Worm (Caenorhabditis elegans) whole organism, mixed stage, embryonic: Measurements from ENCODE around the gene Y57G11C.1130.

Source experiments
- M03D4.4 ChIP-seq: sonication (generic microtip); optimal IDR thresholded peaks from 2 replicates; lab custom pipeline; 2017; ENCODE audit warnings: mild to moderate bottlenecking, missing genetic modification characterization, missing compliant biosample characterization
- bed-3 ChIP-seq: fragments of 200-800 bp; sonication (Bioruptor generic); optimal IDR thresholded peaks from 3 replicates; lab custom pipeline; 2018; ENCODE audit warnings: mild to moderate bottlenecking, missing genetic modification characterization, moderate library complexity, missing compliant biosample characterization
- blmp-1 ChIP-seq: fragments of 150-350 bp; optimal IDR thresholded peaks from 2 replicates; lab custom pipeline; 2014; ENCODE audit warnings: missing biosample characterization, missing genetic modification characterization
- ceh-39 ChIP-seq: fragments of 150-350 bp; optimal IDR thresholded peaks from 2 replicates; lab custom pipeline; 2014; ENCODE audit warnings: missing biosample characterization, missing genetic modification characterization
- ceh-43 ChIP-seq: fragments of 200-800 bp; sonication (Bioruptor generic); optimal IDR thresholded peaks from 2 replicates; lab custom pipeline; 2018; ENCODE audit warnings: mild to moderate bottlenecking, missing genetic modification characterization, moderate library complexity, missing compliant biosample characterization
- ceh-83 ChIP-seq: fragments of 200-800 bp; sonication (Bioruptor generic); optimal IDR thresholded peaks from 2 replicates; lab custom pipeline; 2018; ENCODE audit warnings: mild to moderate bottlenecking, missing genetic modification characterization, missing compliant biosample characterization
- ces-1 ChIP-seq: fragments of 150-350 bp; optimal IDR thresholded peaks from 2 replicates; lab custom pipeline; 2014; ENCODE audit warnings: missing biosample characterization, missing genetic modification reagents, missing genetic modification characterization
- drap-1 ChIP-seq: fragments of 200-800 bp; sonication (Bioruptor generic); optimal IDR thresholded peaks from 3 replicates; lab custom pipeline; 2018; ENCODE audit warnings: mild to moderate bottlenecking, missing genetic modification characterization, missing compliant biosample characterization
- elt-3 ChIP-seq: fragments of 150-350 bp; optimal IDR thresholded peaks from 2 replicates; lab custom pipeline; 2014; ENCODE audit warnings: missing biosample characterization, missing genetic modification characterization
- flh-1 ChIP-seq: fragments of 200-800 bp; sonication (Bioruptor generic); optimal IDR thresholded peaks from 2 replicates; lab custom pipeline; 2018; ENCODE audit warnings: mild to moderate bottlenecking, missing genetic modification characterization, moderate library complexity, missing compliant biosample characterization
- ham-2 ChIP-seq: fragments of 200-800 bp; sonication (Bioruptor generic); optimal IDR thresholded peaks from 2 replicates; lab custom pipeline; 2018; ENCODE audit warnings: mild to moderate bottlenecking, missing genetic modification characterization, missing compliant biosample characterization
- hlh-1 ChIP-seq: fragments of 150-350 bp; optimal IDR thresholded peaks from 2 replicates; lab custom pipeline; 2014; ENCODE audit warnings: missing biosample characterization, missing genetic modification reagents, missing genetic modification characterization
- lin-13 ChIP-seq: fragments of 150-350 bp; optimal IDR thresholded peaks from 2 replicates; lab custom pipeline; 2014; ENCODE audit warnings: missing biosample characterization, missing genetic modification characterization
- lin-32 ChIP-seq: fragments of 200-800 bp; sonication (Bioruptor generic); optimal IDR thresholded peaks from 2 replicates; lab custom pipeline; 2018; ENCODE audit warnings: mild to moderate bottlenecking, missing genetic modification characterization, missing compliant biosample characterization
- lsy-2 ChIP-seq: fragments of 150-350 bp; optimal IDR thresholded peaks from 2 replicates; lab custom pipeline; 2014; ENCODE audit warnings: missing biosample characterization, missing genetic modification characterization
- mab-5 ChIP-seq: fragments of 150-350 bp; optimal IDR thresholded peaks from 2 replicates; lab custom pipeline; 2014; ENCODE audit warnings: missing biosample characterization, missing genetic modification characterization
- mep-1 ChIP-seq: fragments of 150-350 bp; optimal IDR thresholded peaks from 2 replicates; lab custom pipeline; 2017; ENCODE audit warnings: missing biosample characterization, missing genetic modification reagents, missing genetic modification characterization, inconsistent platforms
- mls-2 ChIP-seq: sonication (generic microtip); optimal IDR thresholded peaks from 2 replicates; lab custom pipeline; 2016; ENCODE audit warnings: mild to moderate bottlenecking, missing genetic modification characterization, moderate library complexity, missing compliant biosample characterization
- nhr-12 ChIP-seq: fragments of 150-350 bp; optimal IDR thresholded peaks from 2 replicates; lab custom pipeline; 2014; ENCODE audit warnings: missing biosample characterization, missing genetic modification characterization
- nhr-2 ChIP-seq: fragments of 150-350 bp; optimal IDR thresholded peaks from 2 replicates; lab custom pipeline; 2014; ENCODE audit warnings: missing biosample characterization, missing genetic modification characterization
- nhr-237 ChIP-seq: fragments of 150-350 bp; optimal IDR thresholded peaks from 2 replicates; lab custom pipeline; 2014; ENCODE audit warnings: missing biosample characterization, missing genetic modification characterization
- nhr-76 ChIP-seq: sonication (generic microtip); optimal IDR thresholded peaks from 2 replicates; lab custom pipeline; 2017; ENCODE audit warnings: missing biosample characterization, missing genetic modification characterization
- pha-4 ChIP-seq: fragments of 150-350 bp; optimal IDR thresholded peaks from 2 replicates; lab custom pipeline; 2018; ENCODE audit warnings: missing biosample characterization, missing genetic modification reagents, missing genetic modification characterization
- sem-2 ChIP-seq: fragments of 200-800 bp; sonication (Bioruptor generic); optimal IDR thresholded peaks from 2 replicates; lab custom pipeline; 2018; ENCODE audit warnings: mild to moderate bottlenecking, missing genetic modification characterization, missing compliant biosample characterization
- snpc-4 ChIP-seq: fragments of 150-350 bp; optimal IDR thresholded peaks from 2 replicates; lab custom pipeline; 2014; ENCODE audit warnings: missing biosample characterization, missing genetic modification characterization
- sptf-1 ChIP-seq: sonication (generic microtip); optimal IDR thresholded peaks from 2 replicates; lab custom pipeline; 2017; ENCODE audit warnings: mild to moderate bottlenecking, missing genetic modification characterization, moderate library complexity, missing compliant biosample characterization
- unc-39 ChIP-seq: fragments of 150-350 bp; optimal IDR thresholded peaks from 2 replicates; lab custom pipeline; 2014; ENCODE audit warnings: missing biosample characterization, missing genetic modification characterization
- unc-62 ChIP-seq: fragments of 150-350 bp; optimal IDR thresholded peaks from 2 replicates; lab custom pipeline; 2014; ENCODE audit warnings: missing biosample characterization, missing genetic modification reagents, missing genetic modification characterization
- zip-8 ChIP-seq: fragments of 150-350 bp; optimal IDR thresholded peaks from 2 replicates; lab custom pipeline; 2014; ENCODE audit warnings: missing biosample characterization, missing genetic modification characterization

Gene Y57G11C.1130

DNA sequence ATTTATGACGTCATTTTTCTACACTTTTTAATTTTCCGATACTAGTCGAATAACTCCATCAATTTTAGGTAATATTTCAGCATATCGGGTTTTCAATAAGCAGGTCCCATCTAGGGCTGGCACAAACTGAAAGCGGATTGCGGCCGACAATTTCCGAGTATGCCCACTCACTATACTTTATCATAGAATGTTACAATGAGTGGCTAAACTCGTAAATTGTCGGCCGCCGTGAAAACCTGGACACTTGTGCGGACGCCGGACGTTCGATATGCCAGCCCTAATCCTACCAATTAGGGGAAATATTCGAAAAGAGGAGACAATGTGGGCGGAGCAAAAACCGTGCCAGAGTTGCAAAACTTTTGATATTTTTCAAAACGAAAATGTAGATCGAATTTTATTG lies 22.6 kb upstream of the Y57G11C.1130 start:
- no peak for TF ChIP-seq ceh-83
- TF ChIP-seq snpc-4 (tag; lab: Kevin White, UChicago) = no peak
- TF ChIP-seq sem-2 = no peak
- no peak for TF ChIP-seq nhr-76
- TF ChIP-seq drap-1 (GFP tag; lab: Kevin White, UChicago) = no peak
- TF ChIP-seq ceh-43 = no peak
- no peak for TF ChIP-seq unc-39 (tag; lab: Kevin White, UChicago)

DNA sequence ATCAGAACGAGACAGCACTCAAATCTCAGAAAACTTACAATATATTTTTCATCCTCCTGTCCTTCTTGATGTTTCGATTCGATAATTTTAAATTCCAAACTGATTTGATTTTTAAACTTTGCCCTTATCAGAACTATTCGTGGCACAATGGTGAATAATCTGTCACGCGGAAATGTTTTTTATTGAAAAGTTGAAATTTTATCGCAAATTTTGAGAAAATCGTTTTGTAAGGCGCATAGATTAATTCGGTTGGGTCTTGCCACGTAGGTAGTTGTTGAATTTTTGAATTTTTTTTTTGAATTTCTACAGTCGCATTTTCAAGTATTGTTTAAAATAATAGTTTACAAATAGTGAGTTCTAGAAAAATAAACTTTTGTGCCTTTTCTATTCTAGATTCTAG lies 21.5 kb upstream of the Y57G11C.1130 start, which contains the start of gene ptp-5.2:
Gene ptp-5.2, minus strand, starts transcription at position 101 of the 400 bp plus-strand sequence.
- TF ChIP-seq nhr-76 = no peak
- TF ChIP-seq unc-39 (tag; lab: Kevin White, UChicago) = no peak
- TF ChIP-seq mep-1 = no peak

ce11 chrIV:14763348-14763747 lies 19.0 kb upstream of the Y57G11C.1130 start:
- TF ChIP-seq ces-1 (GFP tag; lab: Kevin White, UChicago) (peak; percentile 12), unc-62 (GFP tag; lab: Kevin White, UChicago) (peak; percentile 43), mep-1 (peak; percentile 26)
- TF ChIP-seq, all 35 proteins: peak for 3; not testable (repeated sequence) for 32

DNA sequence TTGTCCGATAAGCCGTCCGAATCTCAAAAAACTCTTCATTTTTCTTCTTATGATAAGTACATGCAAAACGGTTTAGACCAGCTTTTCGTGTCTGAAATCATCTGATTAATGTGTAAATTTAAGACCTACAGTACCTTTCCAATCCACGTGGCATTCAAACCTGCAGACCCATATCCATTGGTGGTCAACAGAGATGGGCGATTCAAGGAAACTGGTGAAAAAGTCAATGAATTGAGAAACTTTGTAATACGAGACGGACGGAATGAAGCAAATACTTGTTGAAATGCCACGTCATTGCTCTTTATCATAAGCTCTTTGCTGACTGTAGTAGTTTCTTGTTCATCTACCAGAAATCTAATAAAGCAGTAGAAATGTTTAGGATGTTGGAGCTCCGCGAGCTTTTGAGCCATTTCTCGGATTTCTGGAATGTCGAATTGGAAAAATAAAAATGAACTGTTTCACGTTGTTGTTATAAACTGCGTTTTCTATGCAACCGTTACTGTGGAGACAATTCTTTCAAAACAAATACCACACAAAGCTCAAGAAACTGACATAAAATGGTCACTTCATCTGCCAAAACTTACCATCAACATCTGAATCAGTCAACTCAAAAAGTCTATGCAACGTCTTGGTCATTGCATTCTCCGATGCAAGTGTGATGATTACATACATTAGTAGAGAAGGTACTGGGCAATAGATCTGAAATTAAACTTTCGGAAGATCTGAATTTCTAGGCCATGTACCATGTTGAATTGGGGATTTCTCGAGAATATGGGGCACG lies 18.2 kb upstream of the Y57G11C.1130 start:
- no peak for TF ChIP-seq hlh-1 (tag; lab: Kevin White, UChicago)
- no peak for TF ChIP-seq drap-1 (GFP tag; lab: Kevin White, UChicago)
- TF ChIP-seq unc-62 (GFP tag; lab: Kevin White, UChicago) = no peak
- no peak for TF ChIP-seq elt-3 (tag; lab: Kevin White, UChicago)
- TF ChIP-seq pha-4 (tag; lab: Kevin White, UChicago) = no peak
- no peak for TF ChIP-seq lin-32 (GFP tag; lab: Kevin White, UChicago)
- no peak for TF ChIP-seq flh-1
- no peak for TF ChIP-seq ceh-43
- no peak for TF ChIP-seq unc-39 (tag; lab: Kevin White, UChicago)
- no peak for TF ChIP-seq mab-5 (tag; lab: Kevin White, UChicago)
- TF ChIP-seq zip-8 (tag; lab: Kevin White, UChicago) = no peak
- no peak for TF ChIP-seq nhr-237 (tag; lab: Kevin White, UChicago)
- TF ChIP-seq lsy-2 = no peak
- TF ChIP-seq nhr-12 (tag; lab: Kevin White, UChicago) = no peak
- TF ChIP-seq sptf-1 = no peak

ce11 chrIV:14764719-14765173 lies 17.6 kb upstream of the Y57G11C.1130 start:
- no peak for TF ChIP-seq drap-1 (GFP tag; lab: Kevin White, UChicago)
- TF ChIP-seq, all 35 proteins: peak for 0

ce11 chrIV:14765336-14765735 lies 17.0 kb upstream of the Y57G11C.1130 start, which contains the start of gene Y57G11C.5:
Y57G11C.5 (minus strand) TSS chrIV:14765436.
- TF ChIP-seq lin-32 (GFP tag; lab: Kevin White, UChicago) (no peak), sem-2 (no peak), mep-1 (no peak), mls-2 (tag; lab: Kevin White, UChicago) (no peak), lsy-2 (no peak), drap-1 (GFP tag; lab: Kevin White, UChicago) (no peak), ham-2 (no peak), nhr-12 (tag; lab: Kevin White, UChicago) (no peak), ces-1 (GFP tag; lab: Kevin White, UChicago) (no peak), flh-1 (no peak), nhr-2 (tag; lab: Kevin White, UChicago) (no peak), lin-13 (no peak), nhr-76 (no peak), ceh-43 (no peak), bed-3 (no peak)

- TF ChIP-seq blmp-1 (tag; lab: Kevin White, UChicago) = no peak
- TF ChIP-seq nhr-237 (tag; lab: Kevin White, UChicago) = no peak
- TF ChIP-seq bed-3 = no peak
- TF ChIP-seq ceh-83 = no peak
- no peak for TF ChIP-seq snpc-4 (tag; lab: Kevin White, UChicago)
- TF ChIP-seq mab-5 (tag; lab: Kevin White, UChicago) = no peak
- no peak for TF ChIP-seq nhr-12 (tag; lab: Kevin White, UChicago)
- TF ChIP-seq ceh-39 = no peak
- TF ChIP-seq M03D4.4 (tag; lab: Kevin White, UChicago) = no peak
- TF ChIP-seq, all 35 proteins: peak for 0
Observed at ce11 chrIV:14766382-14766781, 15.9 kb upstream of the Y57G11C.1130 start, which contains the start of gene vti-1. vti-1 (minus strand) TSS chrIV:14766665.
